Fruit fly (Drosophila melanogaster) whole organism, pupa: ENCODE measurements around the gene CG4617.

Experiments
- CG10348 ChIP-seq: fragments of 200-800 bp; sonication (Bioruptor generic); IDR thresholded peaks from 2 replicates; pipeline ENCODE4 v1.3.6; 2022; ENCODE audit warnings: missing biosample characterization, missing genetic modification characterization
- Ets98B ChIP-seq: fragments of 200-800 bp; sonication (Bioruptor generic); IDR thresholded peaks from 2 replicates; pipeline ENCODE4 v1.3.6; 2022; ENCODE audit warnings: missing biosample characterization, missing genetic modification characterization
- rn ChIP-seq: fragments of 200-800 bp; sonication (Bioruptor generic); IDR thresholded peaks from 2 replicates; pipeline ENCODE4 v1.3.6; 2022; ENCODE audit warnings: missing biosample characterization, missing genetic modification characterization

- TF ChIP-seq CG10348 (GFP tag; lab: Robert Waterston, UW) = no peak
- TF ChIP-seq rn (GFP tag; lab: Robert Waterston, UW) = no peak
- no peak for TF ChIP-seq Ets98B
These were observed 29.9 kb downstream of the CG4617 start for dm6 chrX:7074316-7074925.
